Fruit fly (Drosophila melanogaster) whole organism, embryonic: ENCODE data around the gene CG12289.
A peak's percentile ranks its signal among the peaks of the same experiment; 100 is the strongest.

Experiments
- Asciz ChIP-seq: fragments of 200-800 bp; sonication (Bioruptor generic); optimal IDR thresholded peaks from 2 replicates; lab custom pipeline; 2017; ENCODE audit warnings: missing biosample characterization, mild to moderate bottlenecking, missing genetic modification characterization, missing genetic modification reagents
- Atf3 ChIP-seq: fragments of 200-800 bp; sonication (Bioruptor generic); optimal IDR thresholded peaks from 3 replicates; lab custom pipeline; 2016; ENCODE audit warnings: missing biosample characterization, missing genetic modification characterization
- Bdp1 ChIP-seq: fragments of 200-800 bp; sonication (Bioruptor generic); optimal IDR thresholded peaks from 3 replicates; lab custom pipeline; 2016; ENCODE audit warnings: missing biosample characterization, missing genetic modification characterization
- Bteb2 ChIP-seq: fragments of 200-800 bp; sonication (Bioruptor generic); optimal IDR thresholded peaks from 2 replicates; lab custom pipeline; 2016; ENCODE audit warnings: missing biosample characterization, missing genetic modification characterization
- CG10979 ChIP-seq: fragments of 200-800 bp; sonication (Bioruptor generic); optimal IDR thresholded peaks from 2 replicates; lab custom pipeline; 2018; ENCODE audit warnings: missing biosample characterization, mild to moderate bottlenecking, missing genetic modification characterization, moderate library complexity
- CG11398 ChIP-seq: fragments of 200-800 bp; sonication (Bioruptor generic); optimal IDR thresholded peaks from 2 replicates; lab custom pipeline; 2016; ENCODE audit warnings: missing biosample characterization, missing genetic modification characterization
- CG12155 ChIP-seq: fragments of 200-800 bp; sonication (Bioruptor generic); optimal IDR thresholded peaks from 3 replicates; lab custom pipeline; 2016; ENCODE audit warnings: missing biosample characterization, missing genetic modification characterization
- CG12391 ChIP-seq: fragments of 200-800 bp; sonication (Bioruptor generic); optimal IDR thresholded peaks from 3 replicates; lab custom pipeline; 2018; ENCODE audit warnings: missing biosample characterization, mild to moderate bottlenecking, missing genetic modification characterization, moderate library complexity
- CG12744 ChIP-seq: fragments of 200-800 bp; sonication (Bioruptor generic); optimal IDR thresholded peaks from 2 replicates; lab custom pipeline; 2016; ENCODE audit warnings: missing biosample characterization, missing genetic modification characterization
- CG14014 ChIP-seq: fragments of 200-800 bp; sonication (Bioruptor generic); IDR thresholded peaks from 2 replicates; pipeline ENCODE4 v1.3.6; 2022; ENCODE audit warnings: missing biosample characterization, missing genetic modification characterization
- CG14050 ChIP-seq: fragments of 200-800 bp; sonication (Bioruptor generic); IDR thresholded peaks from 3 replicates; pipeline ENCODE4 v1.3.6; 2022; ENCODE audit warnings: missing biosample characterization, missing genetic modification characterization
- CG17385 ChIP-seq: fragments of 200-800 bp; sonication (Bioruptor generic); optimal IDR thresholded peaks from 3 replicates; lab custom pipeline; 2018; ENCODE audit warnings: missing biosample characterization, mild to moderate bottlenecking, missing genetic modification characterization
- CG30403 ChIP-seq: fragments of 200-800 bp; sonication (Bioruptor generic); optimal IDR thresholded peaks from 3 replicates; lab custom pipeline; 2016; ENCODE audit warnings: missing biosample characterization, missing genetic modification characterization
- CG31224 ChIP-seq: fragments of 200-800 bp; sonication (Bioruptor generic); IDR thresholded peaks from 2 replicates; pipeline ENCODE4 v1.3.6; 2022; ENCODE audit warnings: missing biosample characterization, missing genetic modification characterization
- CG33213 ChIP-seq: fragments of 200-800 bp; sonication (Bioruptor generic); optimal IDR thresholded peaks from 3 replicates; lab custom pipeline; 2016; ENCODE audit warnings: missing biosample characterization, missing genetic modification characterization
- CG34376 ChIP-seq: fragments of 200-800 bp; sonication (Bioruptor generic); optimal IDR thresholded peaks from 2 replicates; lab custom pipeline; 2018; ENCODE audit warnings: missing biosample characterization, mild to moderate bottlenecking, missing genetic modification characterization
- CG3995 ChIP-seq: fragments of 200-800 bp; sonication (Bioruptor generic); optimal IDR thresholded peaks from 3 replicates; lab custom pipeline; 2016; ENCODE audit warnings: missing biosample characterization, missing genetic modification characterization
- CG42726 ChIP-seq: fragments of 200-800 bp; sonication (Bioruptor generic); IDR thresholded peaks from 2 replicates; pipeline ENCODE4 v1.3.6; 2022; ENCODE audit warnings: missing biosample characterization, missing genetic modification characterization; ENCODE audit not compliant: partially characterized antibody
- CG4404 ChIP-seq: fragments of 200-800 bp; sonication (Bioruptor generic); IDR thresholded peaks from 2 replicates; pipeline ENCODE4 v1.3.6; 2022; ENCODE audit warnings: missing biosample characterization, missing genetic modification characterization
- CG6254 ChIP-seq: fragments of 200-800 bp; sonication (Bioruptor generic); optimal IDR thresholded peaks from 3 replicates; lab custom pipeline; 2017; ENCODE audit warnings: mild to moderate bottlenecking, missing biosample characterization, missing genetic modification reagents, missing genetic modification characterization
- CG6813 ChIP-seq: fragments of 200-800 bp; sonication (Bioruptor generic); optimal IDR thresholded peaks from 2 replicates; lab custom pipeline; 2017; ENCODE audit warnings: missing biosample characterization, missing genetic modification characterization, mild to moderate bottlenecking, moderate library complexity, missing genetic modification reagents
- CG7556 ChIP-seq: fragments of 200-800 bp; sonication (Bioruptor generic); optimal IDR thresholded peaks from 2 replicates; lab custom pipeline; 2017; ENCODE audit warnings: missing biosample characterization, mild to moderate bottlenecking, missing genetic modification characterization
- CG7786 ChIP-seq: fragments of 200-800 bp; sonication (Bioruptor generic); optimal IDR thresholded peaks from 2 replicates; lab custom pipeline; 2016; ENCODE audit warnings: missing biosample characterization, missing genetic modification characterization
- CG7839 ChIP-seq: fragments of 200-800 bp; sonication (Bioruptor generic); optimal IDR thresholded peaks from 3 replicates; lab custom pipeline; 2018; ENCODE audit warnings: missing biosample characterization, mild to moderate bottlenecking, missing genetic modification characterization, moderate library complexity
- CG8290 ChIP-seq, 3 experiments: fragments of 200-800 bp; sonication (Bioruptor generic); optimal IDR thresholded peaks; 2 replicates each; lab custom pipeline; 2016 to 2019; ENCODE audit warnings: missing biosample characterization in 3 of 3, missing genetic modification characterization in 3 of 3, mild to moderate bottlenecking in 2 of 3, moderate library complexity in 1 of 3
- CG9817 ChIP-seq: fragments of 200-800 bp; sonication (Bioruptor generic); optimal IDR thresholded peaks from 2 replicates; lab custom pipeline; 2018; ENCODE audit warnings: missing biosample characterization, mild to moderate bottlenecking, missing genetic modification characterization, moderate library complexity
- CG9932 ChIP-seq: fragments of 200-800 bp; sonication (Bioruptor generic); IDR thresholded peaks from 2 replicates; pipeline ENCODE4 v1.3.6; 2022; ENCODE audit warnings: missing biosample characterization, missing genetic modification characterization
- Dbx ChIP-seq: fragments of 200-800 bp; sonication (Bioruptor generic); IDR thresholded peaks from 3 replicates; pipeline ENCODE4 v1.3.6; 2022; ENCODE audit warnings: missing biosample characterization, missing genetic modification characterization
- E2f1 ChIP-seq: fragments of 200-800 bp; sonication (Bioruptor generic); IDR thresholded peaks from 2 replicates; pipeline ENCODE4 v1.3.6; 2022; ENCODE audit warnings: missing biosample characterization, missing genetic modification characterization
- GATAe ChIP-seq: fragments of 200-800 bp; sonication (Bioruptor generic); conservative IDR thresholded peaks from 2 replicates; pipeline ENCODE4 v1.3.6; 2022; ENCODE audit warnings: missing biosample characterization, missing genetic modification characterization
- Hey ChIP-seq: fragments of 200-800 bp; sonication (Bioruptor generic); optimal IDR thresholded peaks from 3 replicates; lab custom pipeline; 2018; ENCODE audit warnings: missing biosample characterization, mild to moderate bottlenecking, missing genetic modification characterization
- HmgD ChIP-seq: fragments of 200-800 bp; sonication (Bioruptor generic); optimal IDR thresholded peaks from 3 replicates; lab custom pipeline; 2016; ENCODE audit warnings: missing biosample characterization, missing genetic modification characterization
- Mad ChIP-seq: fragments of 200-800 bp; sonication (Bioruptor generic); optimal IDR thresholded peaks from 2 replicates; lab custom pipeline; 2016; ENCODE audit warnings: missing biosample characterization, missing genetic modification characterization
- Med ChIP-seq: fragments of 200-800 bp; sonication (Bioruptor generic); peaks from one replicate; lab custom pipeline; 2016; ENCODE audit warnings: missing biosample characterization, missing genetic modification characterization, mild to moderate bottlenecking, inconsistent platforms, moderate library complexity
- Mes4 ChIP-seq: fragments of 200-800 bp; sonication (Bioruptor generic); optimal IDR thresholded peaks from 2 replicates; lab custom pipeline; 2016; ENCODE audit warnings: missing biosample characterization, missing genetic modification characterization
- Nf-YB ChIP-seq: fragments of 200-800 bp; sonication (Bioruptor generic); optimal IDR thresholded peaks from 3 replicates; lab custom pipeline; 2019; ENCODE audit warnings: missing biosample characterization, mild to moderate bottlenecking, missing genetic modification characterization, moderate library complexity
- TFAM ChIP-seq: fragments of 200-800 bp; sonication (Bioruptor generic); optimal IDR thresholded peaks from 2 replicates; lab custom pipeline; 2017; ENCODE audit warnings: missing biosample characterization, missing genetic modification characterization, inconsistent platforms
- Trl ChIP-seq, 3 experiments: fragments of >200 bp in 2 of 3; fragments of 200-800 bp in 1 of 3; sonication (Bioruptor generic) in 1 of 3; optimal IDR thresholded peaks; 2 replicates in 1 of 3; 3 replicates in 2 of 3; lab custom pipeline; 2016 to 2017; ENCODE audit warnings: missing biosample characterization in 1 of 3, missing genetic modification characterization in 1 of 3
- ase ChIP-seq: fragments of 200-800 bp; sonication (Bioruptor generic); IDR thresholded peaks from 3 replicates; pipeline ENCODE4 v1.3.6; 2022; ENCODE audit warnings: missing biosample characterization, missing genetic modification characterization
- cwo ChIP-seq: fragments of 200-800 bp; sonication (Bioruptor generic); optimal IDR thresholded peaks from 3 replicates; lab custom pipeline; 2017; ENCODE audit warnings: missing biosample characterization, missing genetic modification characterization, mild to moderate bottlenecking, moderate library complexity, missing genetic modification reagents
- dan ChIP-seq: fragments of 200-800 bp; sonication (Bioruptor generic); IDR thresholded peaks from 2 replicates; pipeline ENCODE4 v1.3.6; 2022; ENCODE audit warnings: missing biosample characterization, missing genetic modification characterization
- dati ChIP-seq: fragments of 200-800 bp; sonication (Bioruptor generic); IDR thresholded peaks from 2 replicates; pipeline ENCODE4 v1.3.6; 2022; ENCODE audit warnings: missing biosample characterization, missing genetic modification characterization
- dmrt11E ChIP-seq: fragments of 200-800 bp; sonication (Bioruptor generic); optimal IDR thresholded peaks from 3 replicates; lab custom pipeline; 2018; ENCODE audit warnings: missing biosample characterization, mild to moderate bottlenecking, missing genetic modification characterization, moderate library complexity
- dpn ChIP-seq, 2 experiments: fragments of 200-800 bp; sonication (Bioruptor generic); optimal IDR thresholded peaks; 3 replicates each; lab custom pipeline; 2016; ENCODE audit warnings: missing biosample characterization in 2 of 2, missing genetic modification characterization in 2 of 2
- fru ChIP-seq: fragments of >200 bp; optimal IDR thresholded peaks from 2 replicates; lab custom pipeline; 2017
- fu2 ChIP-seq: fragments of 200-800 bp; sonication (Bioruptor generic); optimal IDR thresholded peaks from 2 replicates; lab custom pipeline; 2016; ENCODE audit warnings: missing biosample characterization, missing genetic modification characterization
- lilli ChIP-seq: fragments of 200-800 bp; sonication (Bioruptor generic); optimal IDR thresholded peaks from 3 replicates; lab custom pipeline; 2016; ENCODE audit warnings: missing biosample characterization, missing genetic modification characterization
- nau ChIP-seq: fragments of 200-800 bp; sonication (Bioruptor generic); optimal IDR thresholded peaks from 3 replicates; lab custom pipeline; 2017; ENCODE audit warnings: missing biosample characterization, mild to moderate bottlenecking, missing genetic modification characterization, missing genetic modification reagents
- pan ChIP-seq, 4 experiments: fragments of >200 bp in 3 of 4; fragments of 200-800 bp in 1 of 4; sonication (Bioruptor generic) in 1 of 4; optimal IDR thresholded peaks in 3 of 4; IDR thresholded peaks in 1 of 4; 2 replicates each; pipeline versions ENCODE4 v1.3.6 to Lab custom; 2017 to 2022; ENCODE audit warnings: missing biosample characterization in 2 of 4, missing genetic modification characterization in 2 of 4, mixed read lengths in 1 of 4
- so ChIP-seq: fragments of 200-800 bp; sonication (Bioruptor generic); IDR thresholded peaks from 3 replicates; pipeline ENCODE4 v1.3.6; 2022; ENCODE audit warnings: missing biosample characterization, missing genetic modification characterization
- twi ChIP-seq: fragments of 200-800 bp; optimal IDR thresholded peaks from 2 replicates; lab custom pipeline; 2019; ENCODE audit warnings: missing biosample characterization, mild to moderate bottlenecking, missing genetic modification characterization, moderate library complexity

Gene CG12289

dm6 chr3L:11414453-11414852 lies 43.8 kb downstream of the CG12289 start:
- TF ChIP-seq CG33213 (no peak), Bteb2 (GFP tag; lab: Kevin White, UChicago) (no peak), fu2 (GFP tag; lab: Kevin White, UChicago) (no peak), fru (lab: Kevin White, UChicago) (no peak), twi (tag; lab: Kevin White, UChicago) (no peak), CG9817 (no peak), E2f1 (GFP tag; lab: Robert Waterston, UW) (no peak), dati (GFP tag; lab: Robert Waterston, UW) (no peak), CG4404 (peak; percentile 29; the same call in 1 of the 2 replicates), dmrt11E (tag; lab: Kevin White, UChicago) (peak; percentile 61), dpn (GFP tag; optimal IDR thresholded peaks at IDR 0.05; lab: Kevin White, UChicago) (no peak), Mes4 (GFP tag; lab: Kevin White, UChicago) (no peak), CG11398 (no peak), Med (GFP tag; lab: Kevin White, UChicago) (peak; percentile 64), CG6813 (GFP tag; lab: Kevin White, UChicago) (peak; percentile 33), Nf-YB (GFP tag; lab: Kevin White, UChicago) (no peak), CG14050 (GFP tag; lab: Robert Waterston, UW) (no peak), CG7786 (GFP tag; lab: Kevin White, UChicago) (no peak), TFAM (GFP tag; lab: Kevin White, UChicago) (no peak), dan (0 out of 2 replicates have a peak, but pooled peaks have one; percentile 25), Trl (optimal IDR thresholded peaks at IDR 0.05; lab: Kevin White, UChicago) (no peak), Trl (GFP tag; optimal IDR thresholded peaks at IDR 0.05; lab: Kevin White, UChicago) (no peak), Mad (GFP tag; lab: Kevin White, UChicago) (no peak), CG12391 (tag; lab: Kevin White, UChicago) (peak; percentile 24), CG30403 (GFP tag; lab: Kevin White, UChicago) (no peak), CG42726 (no peak), Dbx (GFP tag; lab: Robert Waterston, UW) (no peak), HmgD (GFP tag; lab: Kevin White, UChicago) (no peak), CG9932 (GFP tag; lab: Robert Waterston, UW) (no peak), Hey (tag; lab: Kevin White, UChicago) (no peak), CG12155 (no peak), CG3995 (GFP tag; lab: Kevin White, UChicago) (no peak), lilli (GFP tag; lab: Kevin White, UChicago) (no peak), cwo (GFP tag; lab: Kevin White, UChicago) (no peak), CG8290 (GFP tag; optimal IDR thresholded peaks at IDR 0.05; lab: Kevin White, UChicago) (peak; percentile 8), CG8290 (tag; optimal IDR thresholded peaks at IDR 0.05; lab: Kevin White, UChicago) (no peak), CG34376 (no peak), CG14014 (GFP tag; lab: Robert Waterston, UW) (no peak), CG12744 (GFP tag; lab: Kevin White, UChicago) (peak; percentile 1), pan (optimal IDR thresholded peaks at IDR 0.05; lab: Kevin White, UChicago) (no peak), pan (GFP tag; optimal IDR thresholded peaks at IDR 0.05 in 1 of 2, IDR thresholded peaks at IDR 0.05 in 1 of 2) (no peak), GATAe (GFP tag; lab: Robert Waterston, UW) (no peak), CG31224 (GFP tag; lab: Robert Waterston, UW) (no peak), CG17385 (GFP tag; lab: Kevin White, UChicago) (no peak), Asciz (no peak), so (GFP tag; lab: Robert Waterston, UW) (no peak), Bdp1 (no peak), CG6254 (GFP tag; lab: Kevin White, UChicago) (peak; percentile 9), CG7556 (GFP tag; lab: Kevin White, UChicago) (peak; percentile 6), CG10979 (peak; percentile 28), CG7839 (tag; lab: Kevin White, UChicago) (peak; percentile 37), ase (GFP tag; lab: Robert Waterston, UW) (no peak), nau (GFP tag; lab: Kevin White, UChicago) (no peak), Atf3 (GFP tag; lab: Kevin White, UChicago) (no peak)
